Worm (Caenorhabditis elegans): ENCODE data around the gene hcp-1.

Gene hcp-1

DNA sequence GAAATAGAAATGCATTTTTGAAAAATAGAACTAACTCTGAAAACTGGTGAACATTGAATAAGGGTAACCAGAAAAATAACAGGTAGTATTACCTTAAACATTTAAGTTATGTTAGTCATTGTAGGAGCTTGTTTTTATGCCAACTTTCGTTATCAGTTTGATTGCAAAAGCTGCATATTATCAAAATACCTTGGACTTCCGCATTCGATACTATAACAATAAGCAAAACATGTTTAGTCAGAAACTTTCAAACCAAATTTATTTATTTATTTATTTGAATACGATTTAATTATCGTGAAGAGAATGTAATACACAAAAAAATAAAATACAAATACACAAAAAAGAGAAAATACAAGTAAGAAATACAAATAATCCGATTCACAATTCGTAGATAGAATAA, 39.7 kb upstream of the hcp-1 start, which contains the start of gene K04A8.19:
Gene K04A8.19, minus strand, starts transcription at position 101 of the 400 bp plus-strand sequence.
- TF ChIP-seq mes-2 (tag; optimal IDR thresholded peaks at IDR 0.05; ENCODE audit: poor library complexity, severe bottlenecking) (no peak), egl-27 (tag; optimal IDR thresholded peaks at IDR 0.05) (no peak), duxl-1 (tag; optimal IDR thresholded peaks at IDR 0.05; ENCODE audit: poor library complexity) (no peak), mep-1 (tag; optimal IDR thresholded peaks at IDR 0.05) (no peak), zip-11 (GFP tag; IDR thresholded peaks at IDR 0.05) (no peak), zfp-2 (tag; optimal IDR thresholded peaks at IDR 0.05) (no peak), dmd-8 (GFP tag; IDR thresholded peaks at IDR 0.05) (no peak), pqm-1 (tag; optimal IDR thresholded peaks at IDR 0.05) (no peak), gei-8 (GFP tag; optimal IDR thresholded peaks at IDR 0.05) (no peak), nhr-10 (tag; optimal IDR thresholded peaks at IDR 0.05) (no peak), F26F4.8 (GFP tag; conservative IDR thresholded peaks at IDR 0.05) (no peak), ceh-20 (GFP tag; IDR thresholded peaks at IDR 0.05) (no peak), mxl-2 (GFP tag; conservative IDR thresholded peaks at IDR 0.05) (no peak), rbr-2 (tag; optimal IDR thresholded peaks at IDR 0.05) (no peak), R02D3.7 (tag; optimal IDR thresholded peaks at IDR 0.05) (no peak), lin-38 (GFP tag; IDR thresholded peaks at IDR 0.05) (no peak), madf-5 (GFP tag; IDR thresholded peaks at IDR 0.05) (no peak), aha-1 (tag) (no peak), T20F7.1 (GFP tag; optimal IDR thresholded peaks at IDR 0.05) (no peak), mdt-29 (GFP tag; IDR thresholded peaks at IDR 0.05) (no peak)

DNA sequence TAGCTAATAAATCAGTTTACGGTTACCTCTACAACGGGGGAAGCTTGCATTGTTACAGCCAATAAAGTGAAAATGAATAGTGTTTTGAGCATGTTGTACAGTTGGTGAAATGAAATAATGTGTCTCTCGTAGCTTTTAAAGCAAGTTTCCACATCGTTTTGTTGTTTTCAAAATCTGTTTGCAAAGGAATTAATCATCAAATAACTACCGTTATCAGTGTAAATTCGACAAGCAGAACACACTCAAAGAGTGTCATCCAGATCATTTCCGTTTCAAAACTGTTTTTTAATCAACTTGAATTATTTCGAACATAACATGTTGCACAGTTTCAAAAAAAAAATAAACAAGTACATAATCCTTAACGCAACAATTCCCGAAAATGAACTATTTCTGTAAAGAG, 37.0 kb upstream of the hcp-1 start, which contains the start of gene spp-27:
Gene spp-27, minus strand, starts transcription at position 101 of the 400 bp plus-strand sequence.
- TF ChIP-seq lir-3 (tag; optimal IDR thresholded peaks at IDR 0.05) (no peak), dmd-6 (GFP tag; IDR thresholded peaks at IDR 0.05) (no peak), mxl-2 (GFP tag; conservative IDR thresholded peaks at IDR 0.05) (no peak), nhr-10 (tag; optimal IDR thresholded peaks at IDR 0.05) (no peak), hif-1 (tag; optimal IDR thresholded peaks at IDR 0.05) (no peak), unc-62 (GFP tag; optimal IDR thresholded peaks at IDR 0.05 in 1 of 2) (no peak), unc-62 (tag; optimal IDR thresholded peaks at IDR 0.05) (no peak), lin-15B (tag; optimal IDR thresholded peaks at IDR 0.05) (no peak), daf-19 (GFP tag; conservative IDR thresholded peaks at IDR 0.05) (no peak), zip-11 (GFP tag; IDR thresholded peaks at IDR 0.05) (no peak), fkh-10 (GFP tag; optimal IDR thresholded peaks at IDR 0.05) (no peak), zag-1 (tag; optimal IDR thresholded peaks at IDR 0.05) (no peak)

DNA sequence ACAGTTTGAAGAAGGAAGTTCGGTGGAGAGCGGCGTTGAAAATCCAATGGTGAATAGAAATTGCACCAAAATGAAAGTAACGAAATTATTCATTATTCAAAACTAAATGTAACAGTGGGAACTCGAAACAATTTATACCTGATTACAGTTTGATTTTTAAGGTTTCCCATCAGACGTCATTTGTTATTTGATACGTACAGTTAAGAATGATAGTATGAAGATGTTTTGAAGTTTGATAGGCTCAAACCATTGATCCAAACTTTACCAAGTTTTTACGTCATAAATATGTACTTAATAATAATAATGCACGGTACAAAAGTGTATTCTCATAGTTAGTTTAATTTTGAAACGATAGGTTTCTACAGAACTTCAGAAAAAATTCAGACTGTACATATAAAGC, 35.9 kb upstream of the hcp-1 start, which contains the start of gene spp-20:
Gene spp-20, minus strand, starts transcription at position 101 of the 400 bp plus-strand sequence.
- TF ChIP-seq lin-38 (GFP tag; IDR thresholded peaks at IDR 0.05) (no peak), ZK337.2 (GFP tag; IDR thresholded peaks at IDR 0.05) (no peak), cey-2 (tag; optimal IDR thresholded peaks at IDR 0.05; ENCODE audit: borderline replicate concordance, insufficient read depth) (no peak), lin-1 (GFP tag; IDR thresholded peaks at IDR 0.05) (no peak), zfp-2 (tag; optimal IDR thresholded peaks at IDR 0.05) (no peak), mdl-1 (tag; optimal IDR thresholded peaks at IDR 0.05) (no peak), pqm-1 (tag; optimal IDR thresholded peaks at IDR 0.05) (no peak), arid-1 (GFP tag; conservative IDR thresholded peaks at IDR 0.05) (no peak), egl-43 (GFP tag; IDR thresholded peaks at IDR 0.05) (no peak), dmd-9 (GFP tag; IDR thresholded peaks at IDR 0.05) (no peak), fkh-10 (GFP tag; optimal IDR thresholded peaks at IDR 0.05) (no peak), ceh-82 (tag; optimal IDR thresholded peaks at IDR 0.05) (no peak), mep-1 (tag; optimal IDR thresholded peaks at IDR 0.05) (no peak)

Data from whole organism, L4 larva.